Worm (Caenorhabditis elegans) whole organism, young adult: ENCODE measurements around the gene rnh-1.1.

Experiments used
- C17E4.6 ChIP-seq: fragments of 200-800 bp; sonication (Bioruptor generic); IDR thresholded peaks from 2 replicates; pipeline ENCODE4 v1.3.6; 2022; ENCODE audit warnings: missing genetic modification reagents, missing genetic modification characterization, missing compliant biosample characterization
- nfya-1 ChIP-seq: sonication (generic microtip); optimal IDR thresholded peaks from 2 replicates; lab custom pipeline; 2017; ENCODE audit warnings: antibody characterized with exemption, missing compliant biosample characterization, missing genetic modification characterization, borderline replicate concordance; ENCODE audit not compliant: insufficient read depth
- snpc-1.3 ChIP-seq: sonication (generic microtip); optimal IDR thresholded peaks from 2 replicates; lab custom pipeline; 2017; ENCODE audit warnings: missing genetic modification characterization, mild to moderate bottlenecking, missing compliant biosample characterization, antibody characterized with exemption, moderate library complexity, missing genotype, missing genetic modification reagents; ENCODE audit not compliant: insufficient read depth
- unc-130 ChIP-seq: sonication (generic microtip); optimal IDR thresholded peaks from 2 replicates; lab custom pipeline; 2016; ENCODE audit warnings: missing genetic modification reagents, missing genetic modification characterization, missing compliant biosample characterization
- zim-3 ChIP-seq: sonication (generic microtip); optimal IDR thresholded peaks from 2 replicates; lab custom pipeline; 2017; ENCODE audit warnings: mild to moderate bottlenecking, missing genetic modification characterization, moderate library complexity, missing compliant biosample characterization

DNA sequence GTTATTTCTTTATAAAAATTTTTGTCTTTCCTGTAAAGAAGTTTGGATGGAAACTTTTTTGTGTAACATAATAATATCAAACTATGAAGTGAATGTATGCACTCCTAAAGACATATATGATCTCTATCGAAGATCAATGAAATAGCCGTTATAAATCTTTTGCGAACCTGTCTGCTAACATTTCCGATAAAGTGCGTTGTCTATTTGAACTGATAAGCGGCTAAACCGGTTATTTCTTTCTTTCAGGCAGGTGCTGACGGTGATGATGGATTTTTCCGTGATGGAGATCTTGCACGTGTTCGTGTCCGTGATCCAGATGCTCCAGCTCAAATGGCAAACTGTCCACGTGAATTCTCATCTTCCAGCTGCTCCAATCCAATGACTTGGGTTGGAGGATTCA lies 5.9 kb downstream of the rnh-1.1 start:
- TF ChIP-seq snpc-1.3 (tag; lab: Kevin White, UChicago) (no peak), zim-3 (tag; lab: Kevin White, UChicago) (no peak), C17E4.6 (GFP tag; lab: Robert Waterston, UW) (no peak), nfya-1 (no peak), unc-130 (GFP tag; lab: Kevin White, UChicago) (no peak)
